Worm (Caenorhabditis elegans): ENCODE data around the gene T28D9.4.

Gene T28D9.4

DNA sequence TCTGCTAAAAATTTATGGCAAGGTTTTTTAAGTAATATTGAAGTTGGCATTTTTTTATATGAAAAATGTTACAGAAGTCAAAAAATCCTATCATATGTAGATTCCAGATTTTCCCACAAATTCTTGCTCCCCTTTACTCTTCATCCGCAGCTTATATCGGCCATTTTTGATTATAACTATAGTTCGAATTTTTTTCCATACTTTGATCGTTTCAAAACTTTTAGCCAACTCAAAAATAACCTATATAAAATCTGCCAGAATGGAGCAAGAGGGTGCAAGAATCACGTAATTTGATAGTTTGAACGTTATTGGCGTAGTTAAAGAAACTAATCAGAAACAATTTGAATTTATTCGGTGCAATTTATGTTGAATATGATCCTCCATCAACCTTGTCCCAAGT is 47.2 kb downstream of the T28D9.4 start:
- TF ChIP-seq scrt-1 (GFP tag; IDR thresholded peaks at IDR 0.05) = no peak
- TF ChIP-seq ama-1 (optimal IDR thresholded peaks at IDR 0.05) = no peak
- no peak for TF ChIP-seq ceh-36 (tag; optimal IDR thresholded peaks at IDR 0.05)
- no peak for TF ChIP-seq B0310.2 (tag; optimal IDR thresholded peaks at IDR 0.05)
- TF ChIP-seq pes-1 (GFP tag; IDR thresholded peaks at IDR 0.05) = no peak
- TF ChIP-seq hmbx-1 (tag; optimal IDR thresholded peaks at IDR 0.05) = no peak
- no peak for TF ChIP-seq aly-1 (tag; optimal IDR thresholded peaks at IDR 0.05)
- TF ChIP-seq hmg-4 (GFP tag; optimal IDR thresholded peaks at IDR 0.05) = no peak
- TF ChIP-seq sea-1 (GFP tag; conservative IDR thresholded peaks at IDR 0.05) = no peak
- TF ChIP-seq flt-1 (GFP tag; IDR thresholded peaks at IDR 0.05) = no peak
- no peak for TF ChIP-seq ceh-13 (GFP tag; optimal IDR thresholded peaks at IDR 0.05)
- TF ChIP-seq tra-4 (tag; optimal IDR thresholded peaks at IDR 0.05) = no peak
- TF ChIP-seq tbx-37 (GFP tag; conservative IDR thresholded peaks at IDR 0.05) = no peak
- TF ChIP-seq tbx-11 (GFP tag; IDR thresholded peaks at IDR 0.05) = no peak

DNA sequence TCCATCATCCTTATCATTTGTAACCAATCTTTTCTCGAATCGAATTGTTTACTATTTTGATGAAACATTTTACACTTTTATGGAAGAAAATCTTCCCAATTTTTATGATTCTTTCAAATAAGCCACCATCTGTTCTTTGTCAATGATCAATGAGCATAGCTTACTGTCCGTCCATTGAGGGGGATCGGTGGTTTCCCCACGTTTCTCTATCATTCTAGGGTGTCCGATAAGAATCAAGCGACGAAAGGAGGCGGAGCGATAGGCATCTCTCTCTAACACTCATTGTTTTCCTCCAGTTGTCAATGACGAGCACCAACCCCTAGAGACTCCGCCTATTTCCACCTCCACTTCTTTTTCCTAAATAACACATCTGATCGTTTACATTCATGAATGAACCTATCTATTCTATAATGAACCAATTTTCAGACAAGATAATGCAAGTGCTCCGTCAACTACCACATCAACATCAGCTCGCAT is 47.8 kb downstream of the T28D9.4 start, which contains the start of gene C56E6.2:
Gene C56E6.2 (plus strand): TSS at position 427 of the 477 bp plus-strand sequence.
- TF ChIP-seq ets-7 (tag; optimal IDR thresholded peaks at IDR 0.05) = no peak
- no peak for TF ChIP-seq scrt-1 (GFP tag; IDR thresholded peaks at IDR 0.05)
- no peak for TF ChIP-seq tra-4 (tag; optimal IDR thresholded peaks at IDR 0.05)

DNA sequence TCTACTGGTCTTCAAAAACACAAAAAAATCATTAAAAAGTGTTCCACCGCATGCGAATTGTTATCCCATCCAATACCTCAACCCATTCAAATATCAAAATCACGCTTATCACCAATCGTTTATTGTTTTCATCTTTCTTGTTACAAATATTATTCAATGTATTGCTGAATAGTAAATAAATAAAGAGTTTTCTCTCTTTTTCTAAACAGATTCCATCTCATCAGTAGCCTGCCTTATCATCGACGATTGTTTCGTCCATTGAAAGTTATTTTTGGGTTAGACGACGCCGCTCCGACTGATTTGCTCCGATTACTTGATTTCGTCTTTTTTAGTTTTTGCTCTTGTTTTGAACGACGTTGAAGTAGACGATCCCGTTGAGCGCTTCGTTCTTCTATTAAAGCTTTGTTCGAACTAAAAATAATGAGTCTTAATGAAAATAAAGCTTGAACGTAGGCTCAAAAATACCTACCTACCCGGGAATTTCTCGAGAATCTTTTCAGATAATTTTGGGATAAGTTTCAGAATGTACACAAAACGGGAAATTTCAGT is 49.5 kb downstream of the T28D9.4 start:
- TF ChIP-seq ceh-13 (GFP tag; optimal IDR thresholded peaks at IDR 0.05) (no peak), ets-7 (tag; optimal IDR thresholded peaks at IDR 0.05) (no peak), hmbx-1 (tag; optimal IDR thresholded peaks at IDR 0.05) (no peak), sea-1 (GFP tag; conservative IDR thresholded peaks at IDR 0.05) (no peak), pes-1 (GFP tag; IDR thresholded peaks at IDR 0.05) (no peak), scrt-1 (GFP tag; IDR thresholded peaks at IDR 0.05) (no peak), tbx-37 (GFP tag; conservative IDR thresholded peaks at IDR 0.05) (no peak), ama-1 (optimal IDR thresholded peaks at IDR 0.05) (no peak), F13C5.2 (tag; optimal IDR thresholded peaks at IDR 0.05) (no peak), flt-1 (GFP tag; IDR thresholded peaks at IDR 0.05) (no peak)

All from whole organism, early embryonic.